Worm (Caenorhabditis elegans) whole organism, L2 larva: ENCODE results near the gene B0280.9.

ENCODE experiments used
- C34F6.9 ChIP-seq: fragments of 150-350 bp; optimal IDR thresholded peaks from 2 replicates; lab custom pipeline; 2014; ENCODE audit warnings: missing biosample characterization, missing genetic modification characterization
- F13H6.1 ChIP-seq: sonication (generic microtip); optimal IDR thresholded peaks from 2 replicates; lab custom pipeline; 2016; ENCODE audit warnings: missing genetic modification characterization, missing compliant biosample characterization
- R02D3.7 ChIP-seq: fragments of 150-350 bp; optimal IDR thresholded peaks from 2 replicates; lab custom pipeline; 2014; ENCODE audit warnings: missing biosample characterization, missing genetic modification characterization
- Y55F3AM.14 ChIP-seq: fragments of 200-800 bp; sonication (Bioruptor generic); optimal IDR thresholded peaks from 2 replicates; lab custom pipeline; 2018; ENCODE audit warnings: mild to moderate bottlenecking, missing genetic modification characterization, missing compliant biosample characterization
- alr-1 ChIP-seq: fragments of 150-350 bp; optimal IDR thresholded peaks from 2 replicates; lab custom pipeline; 2014; ENCODE audit warnings: missing biosample characterization, missing genetic modification characterization
- aly-2 ChIP-seq: fragments of 150-350 bp; optimal IDR thresholded peaks from 2 replicates; lab custom pipeline; 2014; ENCODE audit warnings: missing biosample characterization, missing genetic modification characterization
- ama-1 ChIP-seq: fragments of 150-350 bp; optimal IDR thresholded peaks from 2 replicates; lab custom pipeline; 2018; ENCODE audit warnings: inconsistent platforms
- blmp-1 ChIP-seq: sonication (generic microtip); optimal IDR thresholded peaks from 2 replicates; lab custom pipeline; 2017; ENCODE audit warnings: missing genetic modification characterization, mild to moderate bottlenecking, missing compliant biosample characterization, antibody characterized with exemption, moderate library complexity; ENCODE audit not compliant: insufficient read depth
- ceh-16 ChIP-seq: fragments of 150-350 bp; optimal IDR thresholded peaks from 2 replicates; lab custom pipeline; 2014; ENCODE audit warnings: missing biosample characterization, missing genetic modification characterization
- ceh-82 ChIP-seq: fragments of 150-350 bp; optimal IDR thresholded peaks from 2 replicates; lab custom pipeline; 2014; ENCODE audit warnings: missing biosample characterization, missing genetic modification characterization
- crh-2 ChIP-seq: sonication (generic microtip); optimal IDR thresholded peaks from 2 replicates; lab custom pipeline; 2017; ENCODE audit warnings: missing biosample characterization, missing genetic modification characterization
- dmd-4 ChIP-seq: sonication (generic microtip); optimal IDR thresholded peaks from 2 replicates; lab custom pipeline; 2017; ENCODE audit warnings: missing biosample characterization, missing genetic modification characterization
- egl-27 ChIP-seq: sonication (generic microtip); optimal IDR thresholded peaks from 3 replicates; lab custom pipeline; 2017; ENCODE audit warnings: missing biosample characterization, missing genetic modification reagents, missing genetic modification characterization
- elt-1 ChIP-seq: fragments of 150-350 bp; optimal IDR thresholded peaks from 2 replicates; lab custom pipeline; 2014; ENCODE audit warnings: missing biosample characterization, missing genetic modification characterization
- elt-3 ChIP-seq: sonication (generic microtip); optimal IDR thresholded peaks from 2 replicates; lab custom pipeline; 2017; ENCODE audit warnings: missing biosample characterization, missing genetic modification characterization
- fos-1 ChIP-seq: fragments of 150-350 bp; optimal IDR thresholded peaks from 2 replicates; lab custom pipeline; 2014; ENCODE audit warnings: missing biosample characterization, missing genetic modification characterization
- gmeb-1 ChIP-seq: fragments of 150-350 bp; optimal IDR thresholded peaks from 2 replicates; lab custom pipeline; 2014; ENCODE audit warnings: missing biosample characterization, missing genetic modification characterization
- lin-11 ChIP-seq: fragments of 150-350 bp; sonication (generic microtip); optimal IDR thresholded peaks from 2 replicates; lab custom pipeline; 2014; ENCODE audit warnings: missing biosample characterization, missing genetic modification characterization, inconsistent platforms, mixed read lengths
- lin-13 ChIP-seq: fragments of 150-350 bp; optimal IDR thresholded peaks from 2 replicates; lab custom pipeline; 2014; ENCODE audit warnings: missing biosample characterization, missing genetic modification reagents, missing genetic modification characterization
- lin-39 ChIP-seq: fragments of 150-350 bp; optimal IDR thresholded peaks from 2 replicates; lab custom pipeline; 2014; ENCODE audit warnings: missing biosample characterization, missing genetic modification reagents, missing genetic modification characterization
- mab-5 ChIP-seq: fragments of 150-350 bp; optimal IDR thresholded peaks from 2 replicates; lab custom pipeline; 2014; ENCODE audit warnings: missing biosample characterization, missing genetic modification characterization
- mbf-1 ChIP-seq: sonication (generic microtip); optimal IDR thresholded peaks from 2 replicates; lab custom pipeline; 2017; ENCODE audit warnings: missing biosample characterization, missing genetic modification characterization
- mdl-1 ChIP-seq, 2 experiments: fragments of 150-350 bp in 1 of 2; sonication (generic microtip) in 1 of 2; optimal IDR thresholded peaks; 2 replicates each; lab custom pipeline; 2017; ENCODE audit warnings: missing biosample characterization in 2 of 2, missing genetic modification characterization in 2 of 2
- nhr-10 ChIP-seq: sonication (generic microtip); optimal IDR thresholded peaks from 2 replicates; lab custom pipeline; 2017; ENCODE audit warnings: missing biosample characterization, missing genetic modification characterization
- nhr-11 ChIP-seq: fragments of 150-350 bp; optimal IDR thresholded peaks from 2 replicates; lab custom pipeline; 2014; ENCODE audit warnings: missing biosample characterization, missing genetic modification characterization
- nhr-12 ChIP-seq: fragments of 150-350 bp; optimal IDR thresholded peaks from 2 replicates; lab custom pipeline; 2014; ENCODE audit warnings: missing biosample characterization, missing genetic modification characterization
- nhr-129 ChIP-seq: fragments of 150-350 bp; optimal IDR thresholded peaks from 2 replicates; lab custom pipeline; 2014; ENCODE audit warnings: missing biosample characterization, missing genetic modification characterization
- nhr-21 ChIP-seq: fragments of 150-350 bp; optimal IDR thresholded peaks from 2 replicates; lab custom pipeline; 2014; ENCODE audit warnings: missing biosample characterization, missing genetic modification characterization
- nhr-23 ChIP-seq: fragments of 150-350 bp; optimal IDR thresholded peaks from 2 replicates; lab custom pipeline; 2014; ENCODE audit warnings: missing biosample characterization, missing genetic modification reagents, missing genetic modification characterization
- nhr-237 ChIP-seq: fragments of 150-350 bp; optimal IDR thresholded peaks from 2 replicates; lab custom pipeline; 2014; ENCODE audit warnings: missing biosample characterization, missing genetic modification characterization
- nhr-25 ChIP-seq: fragments of 150-350 bp; sonication (generic microtip); optimal IDR thresholded peaks from 3 replicates; lab custom pipeline; 2014; ENCODE audit warnings: missing biosample characterization, missing genetic modification characterization
- nhr-6 ChIP-seq: fragments of 150-350 bp; optimal IDR thresholded peaks from 2 replicates; lab custom pipeline; 2014; ENCODE audit warnings: missing biosample characterization, missing genetic modification characterization
- nhr-77 ChIP-seq: fragments of 150-350 bp; optimal IDR thresholded peaks from 2 replicates; lab custom pipeline; 2014; ENCODE audit warnings: missing biosample characterization, missing genetic modification characterization
- peb-1 ChIP-seq: fragments of 150-350 bp; optimal IDR thresholded peaks from 2 replicates; lab custom pipeline; 2014; ENCODE audit warnings: missing biosample characterization, missing genetic modification characterization
- skn-1 ChIP-seq: sonication (generic microtip); optimal IDR thresholded peaks from 2 replicates; lab custom pipeline; 2017; ENCODE audit warnings: missing biosample characterization, missing genetic modification characterization
- sma-3 ChIP-seq: sonication (generic microtip); optimal IDR thresholded peaks from 2 replicates; lab custom pipeline; 2016; ENCODE audit warnings: missing genetic modification reagents, missing genetic modification characterization, missing compliant biosample characterization
- sma-9 ChIP-seq, 2 experiments: fragments of 150-350 bp in 1 of 2; sonication (generic microtip) in 1 of 2; optimal IDR thresholded peaks; 2 replicates each; lab custom pipeline; 2014 to 2016; ENCODE audit warnings: missing genetic modification characterization in 2 of 2, mild to moderate bottlenecking in 1 of 2, missing biosample characterization in 1 of 2, missing compliant biosample characterization in 1 of 2, missing genetic modification reagents in 1 of 2, moderate library complexity in 1 of 2
- snpc-4 ChIP-seq: fragments of 150-350 bp; optimal IDR thresholded peaks from 2 replicates; lab custom pipeline; 2014; ENCODE audit warnings: missing biosample characterization, missing genetic modification characterization
- unc-39 ChIP-seq: fragments of 150-350 bp; optimal IDR thresholded peaks from 2 replicates; lab custom pipeline; 2014; ENCODE audit warnings: missing biosample characterization, missing genetic modification characterization
- unc-55 ChIP-seq: fragments of 150-350 bp; sonication (generic microtip); optimal IDR thresholded peaks from 3 replicates; lab custom pipeline; 2014; ENCODE audit warnings: missing biosample characterization, missing genetic modification reagents, missing genetic modification characterization
- unc-62 ChIP-seq: fragments of 150-350 bp; optimal IDR thresholded peaks from 2 replicates; lab custom pipeline; 2014; ENCODE audit warnings: missing biosample characterization, missing genetic modification reagents, missing genetic modification characterization
- zag-1 ChIP-seq: fragments of 150-350 bp; optimal IDR thresholded peaks from 2 replicates; lab custom pipeline; 2014; ENCODE audit warnings: missing biosample characterization, missing genetic modification characterization
- ztf-1 ChIP-seq: fragments of 200-800 bp; sonication (Bioruptor generic); conservative IDR thresholded peaks from 2 replicates; pipeline ENCODE4 v1.3.6; 2022; ENCODE audit warnings: missing genetic modification characterization, missing compliant biosample characterization
- ztf-11 ChIP-seq: sonication (generic microtip); optimal IDR thresholded peaks from 2 replicates; lab custom pipeline; 2017; ENCODE audit warnings: missing biosample characterization, missing genetic modification characterization
- ztf-4 ChIP-seq: fragments of 150-350 bp; optimal IDR thresholded peaks from 2 replicates; lab custom pipeline; 2014; ENCODE audit warnings: missing biosample characterization, missing genetic modification characterization

B0280.9 gene

ce11 chrIII:7165816-7166229 lies 43.1 kb upstream of the B0280.9 start (continued):
- TF ChIP-seq dmd-4 (tag; lab: Kevin White, UChicago) (no peak), alr-1 (tag; lab: Kevin White, UChicago) (no peak)

ce11 chrIII:7165276-7165675 lies 42.6 kb upstream of the B0280.9 start:
- no peak for TF ChIP-seq nhr-12
- no peak for TF ChIP-seq nhr-23 (tag; lab: Kevin White, UChicago)
- no peak for TF ChIP-seq ztf-11 (tag; lab: Kevin White, UChicago)
- TF ChIP-seq blmp-1 (tag; lab: Kevin White, UChicago) = no peak
- no peak for TF ChIP-seq nhr-21
- TF ChIP-seq nhr-6 (tag; lab: Kevin White, UChicago) = no peak
- no peak for TF ChIP-seq R02D3.7 (tag; lab: Kevin White, UChicago)
- TF ChIP-seq unc-55 (GFP tag; lab: Kevin White, UChicago) = no peak
- TF ChIP-seq unc-62 (GFP tag; lab: Kevin White, UChicago) = no peak
- no peak for TF ChIP-seq sma-9 (GFP tag; optimal IDR thresholded peaks at IDR 0.05; lab: Kevin White, UChicago)
- TF ChIP-seq sma-9 (tag; optimal IDR thresholded peaks at IDR 0.05; lab: Kevin White, UChicago) = no peak
- no peak for TF ChIP-seq skn-1 (tag; lab: Kevin White, UChicago)
- no peak for TF ChIP-seq mdl-1 (tag; optimal IDR thresholded peaks at IDR 0.05; lab: Kevin White, UChicago)
- no peak for TF ChIP-seq sma-3 (GFP tag; lab: Kevin White, UChicago)
- TF ChIP-seq nhr-11 (tag; lab: Kevin White, UChicago) = no peak
- no peak for TF ChIP-seq nhr-25 (tag; lab: Kevin White, UChicago)

- TF ChIP-seq peb-1 (tag; lab: Kevin White, UChicago) (no peak), nhr-25 (tag; lab: Kevin White, UChicago) (peak; percentile 89), sma-3 (GFP tag; lab: Kevin White, UChicago) (peak; percentile 86), nhr-11 (tag; lab: Kevin White, UChicago) (no peak), C34F6.9 (peak; percentile 94), nhr-21 (peak; percentile 86), lin-13 (GFP tag; lab: Kevin White, UChicago) (peak; percentile 99), skn-1 (tag; lab: Kevin White, UChicago) (peak; percentile 19), snpc-4 (tag; lab: Kevin White, UChicago) (peak; percentile 82), alr-1 (tag; lab: Kevin White, UChicago) (no peak), elt-3 (tag; lab: Kevin White, UChicago) (no peak), ceh-82 (tag; lab: Kevin White, UChicago) (no peak), ama-1 (lab: Kevin White, UChicago) (no peak), nhr-77 (tag; lab: Kevin White, UChicago) (peak; percentile 32), dmd-4 (tag; lab: Kevin White, UChicago) (no peak), mbf-1 (tag; lab: Kevin White, UChicago) (no peak), mdl-1 (tag; optimal IDR thresholded peaks at IDR 0.05; lab: Kevin White, UChicago) (peak in 1 of 2 experiments; percentile 67), zag-1 (tag; lab: Kevin White, UChicago) (peak; percentile 66), unc-62 (GFP tag; lab: Kevin White, UChicago) (no peak), sma-9 (GFP tag; optimal IDR thresholded peaks at IDR 0.05; lab: Kevin White, UChicago) (peak; percentile 83), sma-9 (tag; optimal IDR thresholded peaks at IDR 0.05; lab: Kevin White, UChicago) (no peak), nhr-12 (no peak), nhr-23 (tag; lab: Kevin White, UChicago) (no peak), ztf-4 (tag; lab: Kevin White, UChicago) (peak; percentile 58), nhr-6 (tag; lab: Kevin White, UChicago) (peak; percentile 69), Y55F3AM.14 (GFP tag; lab: Kevin White, UChicago) (no peak), aly-2 (tag; lab: Kevin White, UChicago) (no peak), gmeb-1 (tag; lab: Kevin White, UChicago) (peak; percentile 95), ceh-16 (tag; lab: Kevin White, UChicago) (peak; percentile 56), fos-1 (peak; percentile 82), unc-55 (GFP tag; lab: Kevin White, UChicago) (peak; percentile 98), elt-1 (tag; lab: Kevin White, UChicago) (no peak), unc-39 (no peak), lin-39 (tag; lab: Kevin White, UChicago) (peak; percentile 3), blmp-1 (tag; lab: Kevin White, UChicago) (peak; percentile 63), egl-27 (tag; lab: Kevin White, UChicago) (peak; percentile 92), ztf-1 (GFP tag; lab: Robert Waterston, UW) (no peak), nhr-237 (tag; lab: Kevin White, UChicago) (no peak), crh-2 (peak; percentile 94), lin-11 (tag; lab: Kevin White, UChicago) (peak; percentile 87), R02D3.7 (tag; lab: Kevin White, UChicago) (peak; percentile 19), F13H6.1 (tag; lab: Kevin White, UChicago) (peak; percentile 78), ztf-11 (tag; lab: Kevin White, UChicago) (no peak), mab-5 (tag; lab: Kevin White, UChicago) (peak; percentile 79), nhr-129 (tag; lab: Kevin White, UChicago) (peak; percentile 82), nhr-10 (tag; lab: Kevin White, UChicago) (no peak)
Observed at ce11 chrIII:7162065-7162762, 39.5 kb upstream of the B0280.9 start, which contains the start of the genes syf-2 and K04G7.1. TSS of gene syf-2 (minus strand) at chrIII:7162115. TSS of gene K04G7.1 (plus strand) at chrIII:7162712.
